Fruit fly (Drosophila melanogaster): ENCODE results near the gene nebu.

nebu gene

DNA sequence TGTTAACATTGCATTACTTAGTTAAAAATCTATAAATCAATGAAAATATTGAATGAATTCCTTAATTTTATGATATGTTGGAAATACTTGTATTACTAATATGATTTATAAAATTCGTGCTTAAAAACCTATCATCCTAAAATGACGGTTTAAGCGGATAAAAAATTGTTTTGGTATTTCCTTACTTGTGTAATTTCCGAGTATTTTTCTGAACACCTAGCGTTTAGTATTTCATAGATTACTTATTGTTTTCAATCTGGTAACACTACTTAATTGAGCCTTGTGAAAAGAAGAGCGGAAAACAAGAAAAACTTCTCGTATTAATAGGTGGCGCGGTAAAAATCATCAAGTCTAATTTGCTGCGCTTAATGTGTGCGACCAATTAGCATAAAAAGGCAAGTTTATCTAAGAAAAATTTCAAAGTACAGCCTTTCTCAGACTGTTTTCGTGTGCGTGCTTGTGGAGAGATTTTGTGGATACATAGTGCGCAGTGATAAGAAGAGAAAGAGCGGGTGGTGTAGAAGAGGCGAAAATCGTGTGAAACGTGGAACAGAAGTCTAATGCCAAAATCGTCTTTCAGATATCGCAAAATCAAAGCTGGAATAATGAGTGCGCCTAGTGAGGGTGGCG is 37.1 kb downstream of the nebu start, which contains the start of gene Sap130:
Sap130 (plus strand) TSS at position 243 of the 630 bp plus-strand sequence.
- no peak for TF ChIP-seq CG17801 (GFP tag; optimal IDR thresholded peaks at IDR 0.05; ENCODE audit: partially characterized antibody)

DNA sequence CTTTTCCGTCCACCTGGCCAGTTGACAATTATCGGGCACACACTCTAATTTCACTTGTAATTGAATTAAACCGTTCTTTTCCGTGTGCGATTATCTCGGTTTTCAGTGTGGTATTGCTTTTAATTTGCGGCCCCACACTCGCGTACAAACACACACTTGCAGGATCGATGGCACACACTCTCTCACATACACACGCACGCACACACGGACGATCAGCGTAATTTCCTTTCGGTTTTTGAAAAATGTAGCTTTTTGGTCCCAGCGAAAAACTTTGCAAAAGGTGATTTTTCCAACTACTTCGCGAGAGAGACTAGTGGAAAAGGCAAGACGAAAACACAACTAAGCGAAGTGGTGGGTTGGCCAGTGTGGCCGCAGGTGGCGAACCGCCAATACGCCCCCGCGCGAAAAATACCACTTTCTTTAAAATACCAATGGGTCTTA is 38.2 kb downstream of the nebu start, which contains the start of gene Atg1:
Atg1 (minus strand) TSS at position 387 of the 441 bp plus-strand sequence.
- peak; percentile 38 for TF ChIP-seq CG17801 (GFP tag; optimal IDR thresholded peaks at IDR 0.05; ENCODE audit: partially characterized antibody)

DNA sequence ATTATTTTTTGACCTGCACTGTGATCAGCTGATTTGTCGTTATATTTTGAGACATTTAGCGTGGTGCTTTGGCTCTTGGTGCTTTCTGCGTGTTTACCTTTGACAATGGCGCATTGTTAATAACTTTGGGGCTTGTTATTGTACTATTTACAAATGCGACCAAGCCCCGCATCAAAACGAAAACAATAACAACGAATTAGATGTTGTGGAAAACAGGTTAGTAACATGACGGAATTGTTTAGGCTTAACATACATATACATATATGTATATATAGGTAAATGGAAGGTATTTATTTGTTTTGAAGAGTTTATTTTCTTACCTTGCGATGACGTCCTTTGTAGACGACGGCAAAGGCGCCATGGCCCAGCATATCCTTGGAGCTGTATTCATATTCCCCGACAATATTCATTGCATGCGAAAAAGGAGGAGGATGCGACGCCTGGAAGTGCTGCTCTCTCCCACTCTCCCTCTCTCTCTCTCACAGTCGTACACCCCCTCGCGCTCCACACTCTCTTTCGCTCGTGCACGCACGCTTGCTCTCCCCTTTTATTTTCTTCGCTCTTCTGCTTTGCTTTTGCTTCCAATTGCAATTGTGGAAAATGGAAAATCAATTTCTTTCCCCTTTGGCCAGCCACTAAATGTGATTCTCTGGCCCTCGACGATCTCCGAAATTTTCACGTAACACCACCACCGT is 38.7 kb downstream of the nebu start:
- TF ChIP-seq CG17801 (GFP tag; optimal IDR thresholded peaks at IDR 0.05; ENCODE audit: partially characterized antibody): no peak

DNA sequence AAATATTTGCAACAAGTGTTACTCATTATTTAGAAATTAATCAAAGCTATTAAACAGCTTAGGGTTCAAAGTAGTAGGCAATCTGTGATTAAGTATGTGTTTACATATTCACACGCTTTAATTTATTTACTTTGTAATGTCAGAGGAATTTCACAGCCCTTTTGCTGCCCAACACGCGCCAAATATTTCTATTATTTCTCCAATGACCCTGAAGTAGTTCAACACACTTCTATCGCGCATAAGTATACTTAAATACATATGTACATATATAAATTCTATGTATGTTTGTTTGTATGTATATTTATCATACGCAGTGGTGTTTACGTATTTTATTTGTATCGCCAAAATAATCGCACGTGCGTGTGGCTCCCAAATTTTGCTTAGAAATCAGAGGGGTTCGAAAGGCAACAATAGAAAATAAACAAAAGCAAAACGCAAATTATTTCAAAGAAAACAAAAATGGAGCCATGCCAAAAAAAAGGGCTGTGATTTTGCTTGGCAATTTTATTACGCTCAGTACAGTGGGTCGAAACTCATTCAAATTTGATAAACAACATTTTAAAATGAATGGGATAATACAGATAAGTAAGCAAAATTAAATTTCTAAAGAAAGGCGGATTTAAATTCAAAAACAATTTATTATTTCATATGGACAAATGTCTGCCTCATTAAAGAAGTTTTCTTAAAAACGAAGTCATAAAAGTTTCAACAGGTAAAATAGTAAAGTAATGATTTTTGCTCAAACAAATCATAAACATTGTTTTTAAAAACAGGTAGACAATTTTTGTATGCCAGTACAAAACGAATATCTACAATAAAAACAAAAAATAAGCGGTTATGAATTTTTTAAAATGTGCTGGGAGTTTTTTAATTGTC is 39.5 kb downstream of the nebu start:
- TF ChIP-seq CG17801 (GFP tag; optimal IDR thresholded peaks at IDR 0.05; ENCODE audit: partially characterized antibody): no peak

DNA sequence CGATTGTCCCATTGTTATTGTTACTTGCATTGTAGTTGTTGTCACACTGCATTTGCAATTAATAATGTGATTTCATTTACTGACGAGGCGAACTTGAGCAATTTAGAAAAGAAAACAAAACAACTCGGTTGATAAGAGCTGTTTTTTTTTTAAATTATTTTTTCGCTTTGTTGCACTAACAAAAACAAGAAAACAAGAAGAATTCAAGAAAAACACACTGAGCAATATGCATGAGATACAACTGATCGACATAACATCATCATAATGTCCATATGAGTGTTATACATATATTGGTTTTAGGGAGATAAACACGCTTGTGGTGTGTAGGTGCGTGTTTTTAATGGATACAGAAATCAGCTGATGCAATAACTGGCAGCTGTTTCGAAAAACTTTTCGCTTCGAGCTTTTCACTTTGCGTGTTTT is 40.5 kb downstream of the nebu start:
- TF ChIP-seq CG17801 (GFP tag; optimal IDR thresholded peaks at IDR 0.05; ENCODE audit: partially characterized antibody): peak; percentile 44

DNA sequence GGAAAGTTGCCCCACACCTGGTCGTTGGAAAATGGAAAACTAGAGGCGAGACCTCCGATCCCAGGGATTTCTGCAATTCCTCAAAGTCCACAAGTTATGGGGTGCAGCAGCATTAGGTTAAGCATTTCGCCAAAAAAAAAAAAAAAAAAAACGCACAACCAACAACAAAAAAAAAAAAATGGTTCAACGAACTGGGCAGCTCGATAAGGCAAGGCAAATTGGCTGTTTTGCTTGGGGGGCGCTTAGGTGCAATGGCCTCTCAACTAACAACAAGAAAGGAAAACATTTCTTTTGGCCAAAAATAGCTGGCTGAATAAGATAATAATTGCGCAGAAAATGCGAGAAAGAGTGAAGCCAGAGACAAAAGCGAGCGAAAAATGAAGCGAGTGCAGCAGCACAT is 42.7 kb downstream of the nebu start:
- no peak for TF ChIP-seq CG17801 (GFP tag; optimal IDR thresholded peaks at IDR 0.05; ENCODE audit: partially characterized antibody)

DNA sequence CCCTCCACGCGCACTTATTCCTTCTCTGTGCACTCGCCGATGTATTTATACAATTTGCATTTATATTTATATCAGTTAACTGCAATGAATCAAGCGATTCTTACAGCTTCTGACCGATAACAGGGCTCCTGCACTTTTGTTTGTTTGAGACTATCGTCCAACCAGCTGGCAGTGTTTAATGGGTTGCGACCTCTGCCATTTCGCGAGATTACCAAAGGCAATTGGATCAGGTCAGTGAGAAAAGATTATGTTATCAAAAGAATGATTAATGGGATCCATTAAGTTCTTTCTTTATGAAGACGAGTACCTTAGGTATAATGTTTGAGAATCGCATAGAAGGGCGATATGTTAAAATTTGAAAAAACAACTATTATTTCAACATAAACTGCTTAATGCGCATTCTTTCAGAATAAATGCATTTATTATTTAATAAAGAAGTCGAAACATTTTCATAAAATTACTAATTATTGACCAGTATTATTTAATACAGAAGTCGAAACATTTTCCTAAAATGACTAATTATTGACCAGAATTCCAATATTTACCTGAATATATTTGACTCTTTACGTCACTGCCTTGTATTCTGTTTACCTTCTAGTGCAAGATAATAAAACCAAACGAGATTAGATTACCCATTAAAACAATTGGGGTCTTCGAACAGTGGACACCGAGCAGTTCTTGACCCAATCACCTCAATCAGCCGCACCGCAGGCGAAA is 43.3 kb downstream of the nebu start:
- TF ChIP-seq CG17801 (GFP tag; optimal IDR thresholded peaks at IDR 0.05; ENCODE audit: partially characterized antibody): no peak

DNA sequence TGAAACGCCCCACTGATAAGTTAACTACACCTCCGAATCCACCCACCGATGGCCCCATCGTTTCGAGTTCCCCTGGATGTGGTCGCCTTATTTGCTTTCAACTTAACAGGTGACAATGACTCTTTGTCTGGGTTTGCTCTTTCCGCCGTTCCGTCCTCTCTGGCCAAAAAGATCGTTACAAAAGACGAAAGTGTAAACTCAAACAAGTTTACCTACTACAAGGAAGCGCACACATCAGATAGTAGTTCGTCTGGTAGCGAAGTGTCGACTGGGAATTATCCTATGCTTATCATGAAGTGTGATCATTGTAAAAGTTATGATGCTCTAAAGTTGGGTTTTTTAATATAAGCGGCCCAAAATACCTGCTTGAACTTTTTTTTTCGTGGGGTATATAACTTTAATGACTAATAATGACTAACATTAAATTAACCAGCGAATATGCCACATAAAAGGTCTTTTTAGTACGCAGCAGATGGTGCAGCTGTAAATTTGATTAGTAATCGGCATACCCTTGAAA is 44.1 kb downstream of the nebu start:
- TF ChIP-seq CG17801 (GFP tag; optimal IDR thresholded peaks at IDR 0.05; ENCODE audit: partially characterized antibody): no peak

DNA sequence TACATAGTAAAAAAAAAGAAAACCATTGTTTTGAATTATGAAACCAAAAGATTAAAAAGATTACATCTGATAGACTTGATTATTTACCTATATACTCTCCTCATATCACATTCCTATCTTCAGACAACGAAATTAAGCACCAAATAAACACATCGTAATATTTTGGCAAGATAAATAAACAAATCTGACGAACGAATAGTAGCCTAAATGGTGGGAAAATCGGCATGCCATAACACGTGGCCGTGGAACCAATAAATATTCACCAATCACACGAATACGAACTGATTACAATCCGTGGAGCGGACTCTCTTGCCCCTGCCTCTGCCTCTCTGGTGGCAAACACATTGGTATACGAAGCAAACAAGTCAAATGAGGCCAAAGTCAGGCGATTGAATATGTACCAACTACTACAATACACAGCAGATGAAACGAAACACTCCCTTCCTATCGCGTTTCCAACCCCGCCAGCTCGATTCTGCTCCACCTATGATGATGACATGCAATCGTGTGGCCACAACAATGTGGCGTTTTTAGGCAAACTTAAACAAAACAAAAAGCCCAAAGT is 46.7 kb downstream of the nebu start:
- TF ChIP-seq CG17801 (GFP tag; optimal IDR thresholded peaks at IDR 0.05; ENCODE audit: partially characterized antibody): no peak

DNA sequence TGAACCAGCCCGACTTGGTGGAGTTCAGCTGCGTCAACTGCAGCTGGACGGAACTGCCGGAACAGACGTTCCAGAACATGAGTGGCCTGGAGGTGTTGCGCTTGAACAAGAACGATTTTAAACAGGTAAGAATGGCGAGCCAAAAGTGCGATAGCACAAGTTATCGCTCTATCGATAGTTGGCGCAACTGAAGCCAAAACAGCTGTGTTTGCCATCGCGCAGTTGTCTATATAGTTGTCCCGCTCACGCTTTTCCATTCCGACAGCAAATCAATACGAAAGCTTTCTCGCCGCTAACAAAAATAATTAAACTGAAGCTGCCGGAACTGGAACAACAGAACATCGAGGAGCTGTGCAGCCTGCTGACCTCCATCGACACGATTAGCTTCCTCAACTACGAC is 48.4 kb downstream of the nebu start:
- TF ChIP-seq CG17801 (GFP tag; optimal IDR thresholded peaks at IDR 0.05; ENCODE audit: partially characterized antibody): peak; percentile 28

DNA sequence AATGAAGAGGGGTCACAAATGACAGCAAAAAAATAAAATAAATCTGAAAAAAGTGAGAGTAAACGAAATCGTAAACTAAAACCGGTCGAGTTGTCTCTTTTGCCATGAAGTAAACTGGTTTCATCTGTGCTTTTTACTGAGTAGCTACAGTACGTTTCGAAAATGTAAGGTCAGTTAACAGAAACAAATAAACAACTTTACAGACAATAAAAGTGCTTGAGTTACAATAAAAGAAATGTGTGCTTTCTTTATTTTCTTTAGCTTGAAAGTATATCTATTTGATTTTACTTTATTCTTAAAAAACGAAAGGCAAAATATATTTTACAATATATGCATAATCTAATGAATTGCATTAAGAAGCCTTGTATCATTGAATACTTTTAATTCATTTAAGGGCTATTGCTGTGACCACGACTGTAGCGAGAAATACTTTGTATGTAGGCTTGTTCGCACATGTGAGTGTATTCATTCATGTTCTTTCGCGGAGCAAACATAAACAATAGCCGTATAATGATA is 49.9 kb downstream of the nebu start:
- TF ChIP-seq CG17801 (GFP tag; optimal IDR thresholded peaks at IDR 0.05; ENCODE audit: partially characterized antibody): peak; percentile 51

DNA sequence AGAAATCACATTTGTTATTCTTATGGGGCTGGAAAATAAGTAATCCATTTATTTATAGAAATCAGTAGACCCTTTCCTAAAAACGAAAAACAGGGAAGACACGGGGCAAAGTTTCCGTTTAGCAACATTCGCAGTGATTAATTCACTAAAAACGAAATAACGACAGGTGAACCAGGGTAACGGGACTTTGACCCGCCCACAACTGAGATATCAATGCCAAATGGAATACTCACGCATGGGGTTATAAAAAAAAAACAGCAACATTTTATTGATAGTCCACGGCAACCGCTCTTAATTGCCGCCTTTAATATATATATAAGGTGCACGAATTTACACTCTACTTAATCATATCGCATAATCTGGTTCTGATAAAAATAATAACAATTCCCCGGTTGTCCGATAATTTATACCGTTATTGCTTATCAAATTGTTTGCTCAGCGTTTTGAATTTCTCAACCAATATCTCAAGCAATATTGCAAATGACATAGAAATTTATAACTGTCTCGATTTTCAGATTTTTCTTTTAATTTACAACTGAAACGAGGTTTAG is 51.2 kb downstream of the nebu start:
- TF ChIP-seq CG17801 (GFP tag; optimal IDR thresholded peaks at IDR 0.05; ENCODE audit: partially characterized antibody): no peak

DNA sequence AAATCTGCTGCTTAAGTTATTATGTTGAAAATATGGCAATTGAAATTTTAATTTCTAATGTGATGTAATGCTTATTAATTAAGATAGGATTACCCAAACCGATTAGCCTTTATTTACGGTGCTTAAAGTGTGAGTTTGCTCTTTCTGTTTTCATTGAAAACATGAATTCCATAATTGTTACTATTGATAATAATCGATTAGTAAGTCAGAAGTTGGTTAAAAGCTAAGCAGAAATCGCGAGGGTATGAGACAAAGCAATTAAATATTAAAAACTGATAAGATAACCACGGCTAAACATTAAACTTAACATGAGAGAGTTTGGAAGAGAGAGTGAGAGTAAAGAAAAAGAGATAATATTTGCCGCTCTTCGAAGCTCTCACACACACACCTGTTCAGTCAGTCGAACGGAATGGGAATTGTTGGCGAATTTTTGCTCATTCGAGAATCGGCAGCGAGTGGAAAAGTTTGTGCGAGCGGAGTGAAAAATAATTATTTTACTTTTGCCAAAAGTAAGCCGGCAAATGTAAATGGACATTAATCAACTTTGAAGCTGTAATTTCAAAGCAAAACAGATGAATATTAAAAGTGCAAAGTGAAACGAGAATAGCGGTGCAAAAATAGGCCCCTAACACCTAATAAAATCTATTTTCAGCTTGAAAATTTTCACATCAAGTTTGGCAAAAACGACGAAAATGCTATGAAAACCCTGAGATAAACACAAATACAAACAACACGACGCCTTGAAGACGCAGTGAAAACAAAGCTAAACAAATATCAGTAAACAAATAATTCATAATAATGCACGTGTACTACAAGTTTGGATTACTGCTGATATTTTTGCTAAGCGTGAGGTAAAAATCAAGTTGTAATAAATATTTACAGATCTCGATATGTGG is 51.9 kb downstream of the nebu start:
- TF ChIP-seq CG17801 (GFP tag; optimal IDR thresholded peaks at IDR 0.05; ENCODE audit: partially characterized antibody): no peak

Measured in ovary, adult (tissue).